Fruit fly (Drosophila melanogaster): ENCODE data around the gene Ndc1.

Ndc1 gene

DNA sequence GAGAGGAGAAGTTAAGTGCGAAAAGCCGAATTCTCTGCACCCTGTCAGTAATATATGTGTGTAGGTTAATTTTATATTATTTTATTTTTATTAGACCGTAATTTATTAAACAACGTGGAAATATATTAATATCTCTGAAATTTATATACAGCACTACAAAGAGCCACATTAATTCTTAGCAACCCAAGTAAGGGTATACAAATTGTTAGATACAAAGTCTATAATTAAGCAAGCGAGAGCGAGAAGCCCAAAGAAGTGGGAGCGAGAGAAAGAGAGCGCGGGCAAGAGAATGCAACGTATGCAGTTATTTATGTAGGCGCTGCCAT, 37.1 kb upstream of the Ndc1 start (continued):
- TF ChIP-seq CG32767 (GFP tag; IDR thresholded peaks at IDR 0.05), result peak; percentile 92
- TF ChIP-seq CG18764 (GFP tag; optimal IDR thresholded peaks at IDR 0.05), result peak; percentile 86
- TF ChIP-seq tup (GFP tag; optimal IDR thresholded peaks at IDR 0.05), result peak; percentile 69
- TF ChIP-seq CG4328 (GFP tag; optimal IDR thresholded peaks at IDR 0.05), result peak; percentile 66
- TF ChIP-seq Lim3 (GFP tag; IDR thresholded peaks at IDR 0.05), result no peak
- peak; percentile 96 for TF ChIP-seq Awh (GFP tag; IDR thresholded peaks at IDR 0.05)
- no peak for TF ChIP-seq CG14965 (GFP tag; optimal IDR thresholded peaks at IDR 0.05; ENCODE audit: borderline replicate concordance)
- peak; percentile 96 for TF ChIP-seq gcm (GFP tag; optimal IDR thresholded peaks at IDR 0.05)
- TF ChIP-seq Nf-YB (GFP tag; optimal IDR thresholded peaks at IDR 0.05), result peak; percentile 80
- TF ChIP-seq zf30C (GFP tag; optimal IDR thresholded peaks at IDR 0.05), result no peak
- TF ChIP-seq CG3726 (GFP tag; IDR thresholded peaks at IDR 0.05), result peak; percentile 88
- TF ChIP-seq CG4360 (GFP tag; IDR thresholded peaks at IDR 0.05), result no peak
- TF ChIP-seq usp (GFP tag; optimal IDR thresholded peaks at IDR 0.05), result no peak
- peak; percentile 91 for TF ChIP-seq grau (tag; optimal IDR thresholded peaks at IDR 0.05)
- no peak for TF ChIP-seq CG2129 (GFP tag; IDR thresholded peaks at IDR 0.05; ENCODE audit: partially characterized antibody)
- peak; percentile 81 for TF ChIP-seq HHEX (GFP tag; optimal IDR thresholded peaks at IDR 0.05)
- peak; percentile 65 for TF ChIP-seq sd (tag; optimal IDR thresholded peaks at IDR 0.05)
- TF ChIP-seq CG4617 (GFP tag; optimal IDR thresholded peaks at IDR 0.05; ENCODE audit: borderline replicate concordance), result peak; percentile 69
- TF ChIP-seq Vsx1 (GFP tag; optimal IDR thresholded peaks at IDR 0.05), result peak; percentile 79
- no peak for TF ChIP-seq her (GFP tag; optimal IDR thresholded peaks at IDR 0.05)
- peak; percentile 81 for TF ChIP-seq CG11456 (GFP tag; IDR thresholded peaks at IDR 0.05)
- no peak for TF ChIP-seq CG16779 (GFP tag; IDR thresholded peaks at IDR 0.05)
- peak; percentile 23 for TF ChIP-seq NC2α (GFP tag; optimal IDR thresholded peaks at IDR 0.05)
- peak; percentile 58; the same call in 1 of the 3 replicates for TF ChIP-seq CG6175 (GFP tag; IDR thresholded peaks at IDR 0.05)
- TF ChIP-seq Mes4 (GFP tag; optimal IDR thresholded peaks at IDR 0.05), result peak; percentile 3
- peak; percentile 73 for TF ChIP-seq odd (GFP tag; optimal IDR thresholded peaks at IDR 0.05)
- peak; percentile 81 for TF ChIP-seq danr (GFP tag; IDR thresholded peaks at IDR 0.05)
- no peak for TF ChIP-seq Elba2 (GFP tag; optimal IDR thresholded peaks at IDR 0.05)
- TF ChIP-seq Bdp1 (GFP tag; optimal IDR thresholded peaks at IDR 0.05), result peak; percentile 55
- peak; percentile 84 for TF ChIP-seq CG9437 (GFP tag; optimal IDR thresholded peaks at IDR 0.05)
- peak; percentile 95 for TF ChIP-seq CG2875 (GFP tag; optimal IDR thresholded peaks at IDR 0.05)
- peak; percentile 46; the same call in 2 of the 3 replicates for TF ChIP-seq sr (GFP tag; IDR thresholded peaks at IDR 0.05)
- no peak for TF ChIP-seq ERR (GFP tag; optimal IDR thresholded peaks at IDR 0.05)
- TF ChIP-seq nerfin-1 (tag; optimal IDR thresholded peaks at IDR 0.05), result peak; percentile 92
- TF ChIP-seq Dip3 (GFP tag; optimal IDR thresholded peaks at IDR 0.05), result no peak
- TF ChIP-seq dpn (GFP tag; optimal IDR thresholded peaks at IDR 0.05), result peak; percentile 49 to 88
- peak; percentile 38 for TF ChIP-seq Antp (GFP tag; optimal IDR thresholded peaks at IDR 0.05)
- peak; percentile 86 for TF ChIP-seq lbe (GFP tag; optimal IDR thresholded peaks at IDR 0.05)
- peak; percentile 99 for TF ChIP-seq CG10979 (tag; optimal IDR thresholded peaks at IDR 0.05)
- TF ChIP-seq ase (GFP tag; IDR thresholded peaks at IDR 0.05), result peak; percentile 90
- no peak for TF ChIP-seq Neu2 (GFP tag; optimal IDR thresholded peaks at IDR 0.05; ENCODE audit: borderline replicate concordance)
- peak; percentile 76 for TF ChIP-seq kay (GFP tag; optimal IDR thresholded peaks at IDR 0.05)
- no peak for TF ChIP-seq mld (GFP tag; IDR thresholded peaks at IDR 0.05; ENCODE audit: partially characterized antibody)
- peak; percentile 17 for TF ChIP-seq dm (GFP tag; optimal IDR thresholded peaks at IDR 0.05)
- TF ChIP-seq stwl (tag; optimal IDR thresholded peaks at IDR 0.05), result peak; percentile 69
- TF ChIP-seq HmgZ (tag; optimal IDR thresholded peaks at IDR 0.05), result peak; percentile 80
- no peak for TF ChIP-seq Doc2 (GFP tag; IDR thresholded peaks at IDR 0.05)
- peak; percentile 94 for TF ChIP-seq CG1529 (GFP tag; optimal IDR thresholded peaks at IDR 0.05)
- peak; percentile 82 for TF ChIP-seq gt (GFP tag; IDR thresholded peaks at IDR 0.05)
- TF ChIP-seq kah (GFP tag; optimal IDR thresholded peaks at IDR 0.05), result peak; percentile 81
- TF ChIP-seq slou (GFP tag; optimal IDR thresholded peaks at IDR 0.05), result no peak
- no peak for TF ChIP-seq pfk (GFP tag; optimal IDR thresholded peaks at IDR 0.05)
